Fruit fly (Drosophila melanogaster) whole organism, embryonic: ENCODE data around the gene dib.

ENCODE experiments used
- Awh ChIP-seq: fragments of 200-800 bp; sonication (Bioruptor generic); IDR thresholded peaks from 2 replicates; pipeline ENCODE4, ENCODE4 v1.3.6; 2022; ENCODE audit warnings: missing biosample characterization, missing genetic modification characterization
- CG10267 ChIP-seq: fragments of 200-800 bp; sonication (Bioruptor generic); optimal IDR thresholded peaks from 2 replicates; lab custom pipeline; 2018; ENCODE audit warnings: missing biosample characterization, mild to moderate bottlenecking, missing genetic modification characterization, moderate library complexity
- CG10543 ChIP-seq: fragments of 200-800 bp; sonication (Bioruptor generic); optimal IDR thresholded peaks from 3 replicates; lab custom pipeline; 2017; ENCODE audit warnings: missing biosample characterization, mild to moderate bottlenecking, missing genetic modification characterization, moderate library complexity
- CG11247 ChIP-seq: fragments of 200-800 bp; sonication (Bioruptor generic); IDR thresholded peaks from 2 replicates; pipeline ENCODE4 v1.3.6; 2022; ENCODE audit warnings: missing biosample characterization, missing genetic modification characterization
- CG11696 ChIP-seq: fragments of 200-800 bp; sonication (Bioruptor generic); IDR thresholded peaks from 2 replicates; pipeline ENCODE4 v1.3.6; 2022; ENCODE audit warnings: missing biosample characterization, missing genetic modification characterization
- CG12155 ChIP-seq: fragments of 200-800 bp; sonication (Bioruptor generic); optimal IDR thresholded peaks from 3 replicates; lab custom pipeline; 2016; ENCODE audit warnings: missing biosample characterization, missing genetic modification characterization
- CG13287 ChIP-seq: fragments of 200-800 bp; sonication (Bioruptor generic); IDR thresholded peaks from 2 replicates; pipeline ENCODE4 v1.3.6; 2022; ENCODE audit warnings: missing biosample characterization, missing genetic modification characterization; ENCODE audit not compliant: partially characterized antibody
- CG14860 ChIP-seq: fragments of 200-800 bp; sonication (Bioruptor generic); IDR thresholded peaks from 3 replicates; pipeline ENCODE4 v1.3.6; 2022; ENCODE audit warnings: missing biosample characterization, missing genetic modification characterization; ENCODE audit not compliant: partially characterized antibody
- CG1603 ChIP-seq: fragments of 200-800 bp; sonication (Bioruptor generic); optimal IDR thresholded peaks from 2 replicates; lab custom pipeline; 2019; ENCODE audit warnings: missing biosample characterization, mild to moderate bottlenecking, missing genetic modification characterization, moderate library complexity
- CG1832 ChIP-seq: fragments of 200-800 bp; sonication (Bioruptor generic); optimal IDR thresholded peaks from 2 replicates; lab custom pipeline; 2017; ENCODE audit warnings: missing biosample characterization, mild to moderate bottlenecking, missing genetic modification characterization, inconsistent platforms
- CG2129 ChIP-seq: fragments of 200-800 bp; sonication (Bioruptor generic); IDR thresholded peaks from 2 replicates; pipeline ENCODE4 v1.3.6; 2022; ENCODE audit warnings: missing biosample characterization, missing genetic modification characterization; ENCODE audit not compliant: partially characterized antibody
- CG32772 ChIP-seq: fragments of 200-800 bp; sonication (Bioruptor generic); IDR thresholded peaks from 2 replicates; pipeline ENCODE4 v1.3.6; 2022; ENCODE audit warnings: missing biosample characterization, missing genetic modification characterization
- CG3407 ChIP-seq: fragments of 200-800 bp; sonication (Bioruptor generic); optimal IDR thresholded peaks from 2 replicates; lab custom pipeline; 2018; ENCODE audit warnings: missing biosample characterization, mild to moderate bottlenecking, missing genetic modification characterization
- CG34376 ChIP-seq: fragments of 200-800 bp; sonication (Bioruptor generic); optimal IDR thresholded peaks from 2 replicates; lab custom pipeline; 2018; ENCODE audit warnings: missing biosample characterization, mild to moderate bottlenecking, missing genetic modification characterization
- CG3838 ChIP-seq: fragments of 200-800 bp; sonication (Bioruptor generic); optimal IDR thresholded peaks from 3 replicates; lab custom pipeline; 2016; ENCODE audit warnings: missing biosample characterization, missing genetic modification characterization
- CG5245 ChIP-seq: fragments of 200-800 bp; sonication (Bioruptor generic); optimal IDR thresholded peaks from 3 replicates; lab custom pipeline; 2016; ENCODE audit warnings: missing biosample characterization, missing genetic modification characterization
- CG7745 ChIP-seq: fragments of 200-800 bp; sonication (Bioruptor generic); optimal IDR thresholded peaks from 2 replicates; lab custom pipeline; 2018; ENCODE audit warnings: missing biosample characterization, mild to moderate bottlenecking, missing genetic modification characterization, moderate library complexity
- CG8765 ChIP-seq: fragments of 200-800 bp; sonication (Bioruptor generic); IDR thresholded peaks from 2 replicates; pipeline ENCODE4 v1.3.6; 2022; ENCODE audit warnings: missing biosample characterization, missing genetic modification characterization
- CG9609 ChIP-seq: fragments of 200-800 bp; sonication (Bioruptor generic); optimal IDR thresholded peaks from 3 replicates; lab custom pipeline; 2016; ENCODE audit warnings: missing biosample characterization, missing genetic modification characterization
- CG9817 ChIP-seq: fragments of 200-800 bp; sonication (Bioruptor generic); optimal IDR thresholded peaks from 2 replicates; lab custom pipeline; 2018; ENCODE audit warnings: missing biosample characterization, mild to moderate bottlenecking, missing genetic modification characterization, moderate library complexity
- Camta ChIP-seq: fragments of 200-800 bp; sonication (Bioruptor generic); optimal IDR thresholded peaks from 2 replicates; lab custom pipeline; 2016; ENCODE audit warnings: missing biosample characterization, missing genetic modification characterization
- Dek ChIP-seq: fragments of 200-800 bp; sonication (Bioruptor generic); optimal IDR thresholded peaks from 3 replicates; lab custom pipeline; 2019; ENCODE audit warnings: missing biosample characterization, mild to moderate bottlenecking, missing genetic modification characterization, moderate library complexity
- Dfd ChIP-seq, 2 experiments: fragments of >200 bp; optimal IDR thresholded peaks; 2 replicates each; lab custom pipeline; 2017; ENCODE audit warnings: missing biosample characterization in 2 of 2, missing genetic modification characterization in 2 of 2
- ERR ChIP-seq: fragments of 200-800 bp; sonication (Bioruptor generic); optimal IDR thresholded peaks from 2 replicates; lab custom pipeline; 2016; ENCODE audit warnings: missing biosample characterization, missing genetic modification characterization
- Fer1 ChIP-seq: fragments of 200-800 bp; sonication (Bioruptor generic); optimal IDR thresholded peaks from 2 replicates; lab custom pipeline; 2017; ENCODE audit warnings: missing biosample characterization, mild to moderate bottlenecking, missing genetic modification characterization
- Fer2 ChIP-seq: fragments of 200-800 bp; sonication (Bioruptor generic); optimal IDR thresholded peaks from 2 replicates; lab custom pipeline; 2018; ENCODE audit warnings: missing biosample characterization, mild to moderate bottlenecking, missing genetic modification characterization, moderate library complexity
- Fer3 ChIP-seq: fragments of 200-800 bp; sonication (Bioruptor generic); optimal IDR thresholded peaks from 2 replicates; lab custom pipeline; 2018; ENCODE audit warnings: missing biosample characterization, mild to moderate bottlenecking, missing genetic modification characterization, moderate library complexity
- HLH4C ChIP-seq: fragments of 200-800 bp; sonication (Bioruptor generic); IDR thresholded peaks from 3 replicates; pipeline ENCODE4 v1.3.6; 2022; ENCODE audit warnings: missing biosample characterization, missing genetic modification characterization; ENCODE audit not compliant: partially characterized antibody
- MTF-1 ChIP-seq: fragments of 200-800 bp; sonication (Bioruptor generic); optimal IDR thresholded peaks from 2 replicates; lab custom pipeline; 2018; ENCODE audit warnings: missing biosample characterization, mild to moderate bottlenecking, missing genetic modification characterization, borderline replicate concordance
- Mes4 ChIP-seq: fragments of 200-800 bp; sonication (Bioruptor generic); optimal IDR thresholded peaks from 2 replicates; lab custom pipeline; 2016; ENCODE audit warnings: missing biosample characterization, missing genetic modification characterization
- NfI ChIP-seq: fragments of 200-800 bp; sonication (Bioruptor generic); optimal IDR thresholded peaks from 3 replicates; lab custom pipeline; 2018; ENCODE audit warnings: missing biosample characterization, mild to moderate bottlenecking, missing genetic modification characterization, moderate library complexity
- Opbp ChIP-seq: fragments of 200-800 bp; sonication (Bioruptor generic); IDR thresholded peaks from 3 replicates; pipeline ENCODE4 v1.3.6; 2022; ENCODE audit warnings: missing biosample characterization, missing genetic modification characterization; ENCODE audit not compliant: partially characterized antibody
- Spps ChIP-seq: fragments of 200-800 bp; sonication (Bioruptor generic); optimal IDR thresholded peaks from 2 replicates; lab custom pipeline; 2018; ENCODE audit warnings: missing biosample characterization, mild to moderate bottlenecking, missing genetic modification characterization
- ato ChIP-seq: fragments of 200-800 bp; sonication (Bioruptor generic); IDR thresholded peaks from 2 replicates; pipeline ENCODE4 v1.3.6; 2022; ENCODE audit warnings: missing biosample characterization, missing genetic modification characterization; ENCODE audit not compliant: partially characterized antibody
- bsh ChIP-seq, 2 experiments: fragments of 200-800 bp; sonication (Bioruptor generic); optimal IDR thresholded peaks; 2 replicates each; lab custom pipeline; 2017 to 2018; ENCODE audit warnings: mild to moderate bottlenecking in 2 of 2, missing biosample characterization in 2 of 2, missing genetic modification characterization in 2 of 2, moderate library complexity in 1 of 2
- disco-r ChIP-seq: fragments of 200-800 bp; sonication (Bioruptor generic); optimal IDR thresholded peaks from 2 replicates; lab custom pipeline; 2016; ENCODE audit warnings: missing biosample characterization, missing genetic modification characterization
- dm ChIP-seq: fragments of 200-800 bp; sonication (Bioruptor generic); optimal IDR thresholded peaks from 3 replicates; lab custom pipeline; 2016; ENCODE audit warnings: missing biosample characterization, missing genetic modification characterization
- dpn ChIP-seq, 2 experiments: fragments of 200-800 bp; sonication (Bioruptor generic); optimal IDR thresholded peaks; 3 replicates each; lab custom pipeline; 2016; ENCODE audit warnings: missing biosample characterization in 2 of 2, missing genetic modification characterization in 2 of 2
- grn ChIP-seq: fragments of 200-800 bp; sonication (Bioruptor generic); optimal IDR thresholded peaks from 3 replicates; lab custom pipeline; 2017; ENCODE audit warnings: missing biosample characterization, missing genetic modification characterization
- gsb ChIP-seq: fragments of 200-800 bp; sonication (Bioruptor generic); IDR thresholded peaks from 2 replicates; pipeline ENCODE4 v1.3.6; 2022; ENCODE audit warnings: missing biosample characterization, missing genetic modification characterization
- kah ChIP-seq: fragments of 200-800 bp; sonication (Bioruptor generic); optimal IDR thresholded peaks from 2 replicates; lab custom pipeline; 2018; ENCODE audit warnings: missing biosample characterization, mild to moderate bottlenecking, missing genetic modification characterization
- otp ChIP-seq: fragments of 200-800 bp; sonication (Bioruptor generic); IDR thresholded peaks from 3 replicates; pipeline ENCODE4, ENCODE4 v1.3.6; 2022; ENCODE audit warnings: missing biosample characterization, missing genetic modification characterization
- ranshi ChIP-seq: fragments of 200-800 bp; sonication (Bioruptor generic); IDR thresholded peaks from 2 replicates; pipeline ENCODE4 v1.3.6; 2022; ENCODE audit warnings: missing biosample characterization, missing genetic modification characterization
- sug ChIP-seq: fragments of 200-800 bp; optimal IDR thresholded peaks from 2 replicates; lab custom pipeline; 2019; ENCODE audit warnings: missing biosample characterization, mild to moderate bottlenecking, missing genetic modification characterization, moderate library complexity
- tll ChIP-seq, 2 experiments: fragments of 200-800 bp in 1 of 2; fragments of >200 bp in 1 of 2; sonication (Bioruptor generic) in 1 of 2; optimal IDR thresholded peaks; 2 replicates each; lab custom pipeline; 2017 to 2019; ENCODE audit warnings: missing biosample characterization in 2 of 2, missing genetic modification characterization in 2 of 2, mild to moderate bottlenecking in 1 of 2, moderate library complexity in 1 of 2
- toy ChIP-seq: fragments of 200-800 bp; sonication (Bioruptor generic); IDR thresholded peaks from 2 replicates; pipeline ENCODE4 v1.3.6; 2022; ENCODE audit warnings: missing biosample characterization, missing genetic modification characterization
- trem ChIP-seq: fragments of 200-800 bp; optimal IDR thresholded peaks from 3 replicates; lab custom pipeline; 2019; ENCODE audit warnings: missing biosample characterization, mild to moderate bottlenecking, missing genetic modification characterization, moderate library complexity
- zf30C ChIP-seq: fragments of 200-800 bp; sonication (Bioruptor generic); optimal IDR thresholded peaks from 3 replicates; lab custom pipeline; 2018; ENCODE audit warnings: missing biosample characterization, mild to moderate bottlenecking, missing genetic modification characterization

The dib gene

DNA sequence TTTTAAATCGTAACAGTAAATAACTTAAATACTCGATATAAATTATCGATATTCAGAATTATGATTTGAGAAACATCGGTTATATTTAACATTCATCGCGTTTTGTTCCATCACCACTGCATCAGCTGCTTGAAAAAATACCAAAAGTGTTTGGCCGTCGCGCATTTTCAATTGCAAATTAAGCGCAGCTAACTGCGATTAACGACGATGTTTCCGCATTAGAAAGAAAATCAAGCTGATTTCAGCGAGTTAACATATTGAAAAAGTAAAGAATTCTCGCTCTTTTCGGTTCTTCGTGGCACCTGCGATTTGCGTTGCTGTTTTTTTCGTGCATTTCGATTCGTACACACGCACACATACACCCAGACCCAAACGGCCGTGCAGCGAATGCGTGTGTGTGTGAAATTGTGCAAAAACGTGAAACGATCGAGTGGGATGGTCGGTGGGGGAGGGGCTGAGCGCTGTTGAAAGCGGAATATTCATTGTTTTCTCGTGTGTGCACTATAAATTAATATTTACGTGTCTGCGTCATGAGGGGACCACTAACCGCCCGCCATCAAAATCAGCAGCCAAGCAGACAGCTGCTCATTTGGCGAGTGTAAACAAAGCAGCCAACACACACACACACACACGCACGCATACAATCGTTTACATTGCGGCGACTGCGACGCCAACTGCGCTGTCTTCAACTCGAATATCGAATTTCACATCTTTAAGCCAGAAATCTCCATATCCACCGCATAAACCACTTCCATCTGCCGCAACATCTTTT is 46.2 kb downstream of the dib start, which contains the start of gene Ack (continued):
- TF ChIP-seq MTF-1 (GFP tag; lab: Kevin White, UChicago), result no peak
- no peak for TF ChIP-seq dm
- TF ChIP-seq CG11696 (GFP tag; lab: Robert Waterston, UW), result no peak
- TF ChIP-seq CG1603, result peak; percentile 42
- no peak for TF ChIP-seq CG3838 (GFP tag; lab: Kevin White, UChicago)
- TF ChIP-seq Spps (tag; lab: Kevin White, UChicago), result no peak
- no peak for TF ChIP-seq disco-r (GFP tag; lab: Kevin White, UChicago)
- peak; percentile 82 for TF ChIP-seq CG13287 (GFP tag; lab: Robert Waterston, UW)
- TF ChIP-seq Fer2 (tag; lab: Kevin White, UChicago), result no peak
- no peak for TF ChIP-seq Mes4 (GFP tag; lab: Kevin White, UChicago)
- no peak for TF ChIP-seq CG5245 (GFP tag; lab: Kevin White, UChicago)
- TF ChIP-seq gsb, result no peak
- TF ChIP-seq Awh (GFP tag; lab: Robert Waterston, UW), result peak; percentile 55; the same call in 1 of the 2 replicates
- peak; percentile 79 for TF ChIP-seq CG2129 (GFP tag; lab: Robert Waterston, UW)
- TF ChIP-seq Opbp (GFP tag; lab: Robert Waterston, UW), result peak; percentile 82
- TF ChIP-seq tll (GFP tag; optimal IDR thresholded peaks at IDR 0.05; lab: Kevin White, UChicago), result no peak
- TF ChIP-seq Dfd (GFP tag; optimal IDR thresholded peaks at IDR 0.05; lab: Kevin White, UChicago), result no peak
- TF ChIP-seq CG14860 (GFP tag; lab: Robert Waterston, UW), result peak; percentile 67
- TF ChIP-seq CG10267 (tag; lab: Kevin White, UChicago), result peak; percentile 35
- TF ChIP-seq CG11247 (GFP tag; lab: Robert Waterston, UW), result no peak
- TF ChIP-seq Dek, result no peak
- peak; percentile 11 for TF ChIP-seq CG34376 (GFP tag; lab: Kevin White, UChicago)
- no peak for TF ChIP-seq trem (tag; lab: Kevin White, UChicago)
- TF ChIP-seq CG7745 (tag; lab: Kevin White, UChicago), result no peak
- TF ChIP-seq grn, result no peak
- no peak for TF ChIP-seq kah (GFP tag; lab: Kevin White, UChicago)
- no peak for TF ChIP-seq Fer3 (tag; lab: Kevin White, UChicago)
- TF ChIP-seq HLH4C (GFP tag; lab: Robert Waterston, UW), result peak; percentile 73
- TF ChIP-seq CG8765 (GFP tag; lab: Robert Waterston, UW), result no peak
- TF ChIP-seq NfI (GFP tag; lab: Kevin White, UChicago), result no peak
- TF ChIP-seq CG9609 (GFP tag; lab: Kevin White, UChicago), result no peak
- TF ChIP-seq ato (GFP tag; lab: Robert Waterston, UW), result peak; percentile 17; the same call in 1 of the 2 replicates
- TF ChIP-seq bsh (GFP tag; optimal IDR thresholded peaks at IDR 0.05; lab: Kevin White, UChicago), result no peak
- no peak for TF ChIP-seq CG3407
- TF ChIP-seq zf30C (GFP tag; lab: Kevin White, UChicago), result no peak
- no peak for TF ChIP-seq CG9817 (tag; lab: Kevin White, UChicago)
- TF ChIP-seq ranshi (GFP tag; lab: Robert Waterston, UW), result peak; percentile 28; the same call in 1 of the 2 replicates
- TF ChIP-seq toy (GFP tag; lab: Robert Waterston, UW), result no peak
- TF ChIP-seq CG32772, result no peak
- TF ChIP-seq otp (GFP tag; lab: Robert Waterston, UW), result no peak; the same call in 2 of the 3 replicates
- peak; percentile 28 for TF ChIP-seq Fer1
- TF ChIP-seq dpn (GFP tag; optimal IDR thresholded peaks at IDR 0.05; lab: Kevin White, UChicago), result no peak
- TF ChIP-seq Camta (GFP tag; lab: Kevin White, UChicago), result no peak
- TF ChIP-seq CG1832 (GFP tag; lab: Kevin White, UChicago), result no peak
- TF ChIP-seq CG10543 (GFP tag; lab: Kevin White, UChicago), result no peak
- no peak for TF ChIP-seq ERR
- peak; percentile 31 for TF ChIP-seq sug (tag; lab: Kevin White, UChicago)
- no peak for TF ChIP-seq CG12155 (GFP tag; lab: Kevin White, UChicago)
